Worm (Caenorhabditis elegans): ENCODE measurements around the gene W04G3.12.

- TF ChIP-seq ama-1 (optimal IDR thresholded peaks at IDR 0.05) (no peak), R02D3.7 (tag; optimal IDR thresholded peaks at IDR 0.05) (no peak)
Measured at ce11 chrX:11116723-11117122, 40.1 kb upstream of the W04G3.12 start, which contains the start of gene nlp-66.
